Worm (Caenorhabditis elegans) whole organism, early embryonic: ENCODE measurements around the gene Y17G7B.23.

Source experiments
- B0310.2 ChIP-seq: sonication (generic microtip); optimal IDR thresholded peaks from 2 replicates; lab custom pipeline; 2016; ENCODE audit warnings: mild to moderate bottlenecking, missing genetic modification characterization, missing compliant biosample characterization
- F13C5.2 ChIP-seq: sonication (generic microtip); optimal IDR thresholded peaks from 2 replicates; lab custom pipeline; 2017; ENCODE audit warnings: mild to moderate bottlenecking, missing genetic modification characterization, inconsistent platforms, missing compliant biosample characterization
- aly-1 ChIP-seq: sonication (generic microtip); optimal IDR thresholded peaks from 2 replicates; lab custom pipeline; 2016; ENCODE audit warnings: missing genetic modification characterization, missing compliant biosample characterization
- ama-1 ChIP-seq: fragments of 150-350 bp; optimal IDR thresholded peaks from 2 replicates; lab custom pipeline; 2014
- ceh-36 ChIP-seq: sonication (generic microtip); optimal IDR thresholded peaks from 2 replicates; lab custom pipeline; 2016; ENCODE audit warnings: missing genetic modification characterization, inconsistent platforms, missing compliant biosample characterization
- ets-7 ChIP-seq: sonication (generic microtip); optimal IDR thresholded peaks from 2 replicates; lab custom pipeline; 2016; ENCODE audit warnings: missing genotype, missing genetic modification characterization, missing compliant biosample characterization
- flt-1 ChIP-seq: fragments of 200-800 bp; sonication (Bioruptor generic); IDR thresholded peaks from 2 replicates; pipeline ENCODE4 v1.3.6; 2022; ENCODE audit warnings: missing genetic modification characterization, missing compliant biosample characterization
- hmbx-1 ChIP-seq: sonication (generic microtip); optimal IDR thresholded peaks from 2 replicates; lab custom pipeline; 2016; ENCODE audit warnings: mild to moderate bottlenecking, missing genetic modification characterization, missing compliant biosample characterization
- pes-1 ChIP-seq: fragments of 200-800 bp; sonication (Bioruptor generic); IDR thresholded peaks from 2 replicates; pipeline ENCODE4 v1.3.6; 2022; ENCODE audit warnings: missing genetic modification reagents, missing genetic modification characterization, missing compliant biosample characterization
- scrt-1 ChIP-seq: fragments of 200-800 bp; sonication (Bioruptor generic); IDR thresholded peaks from 2 replicates; pipeline ENCODE4 v1.3.6; 2022; ENCODE audit warnings: missing genetic modification characterization, missing compliant biosample characterization
- sea-1 ChIP-seq: fragments of 200-800 bp; sonication (Bioruptor generic); conservative IDR thresholded peaks from 2 replicates; pipeline ENCODE4 v1.3.6; 2022; ENCODE audit warnings: missing genetic modification characterization, missing compliant biosample characterization

DNA sequence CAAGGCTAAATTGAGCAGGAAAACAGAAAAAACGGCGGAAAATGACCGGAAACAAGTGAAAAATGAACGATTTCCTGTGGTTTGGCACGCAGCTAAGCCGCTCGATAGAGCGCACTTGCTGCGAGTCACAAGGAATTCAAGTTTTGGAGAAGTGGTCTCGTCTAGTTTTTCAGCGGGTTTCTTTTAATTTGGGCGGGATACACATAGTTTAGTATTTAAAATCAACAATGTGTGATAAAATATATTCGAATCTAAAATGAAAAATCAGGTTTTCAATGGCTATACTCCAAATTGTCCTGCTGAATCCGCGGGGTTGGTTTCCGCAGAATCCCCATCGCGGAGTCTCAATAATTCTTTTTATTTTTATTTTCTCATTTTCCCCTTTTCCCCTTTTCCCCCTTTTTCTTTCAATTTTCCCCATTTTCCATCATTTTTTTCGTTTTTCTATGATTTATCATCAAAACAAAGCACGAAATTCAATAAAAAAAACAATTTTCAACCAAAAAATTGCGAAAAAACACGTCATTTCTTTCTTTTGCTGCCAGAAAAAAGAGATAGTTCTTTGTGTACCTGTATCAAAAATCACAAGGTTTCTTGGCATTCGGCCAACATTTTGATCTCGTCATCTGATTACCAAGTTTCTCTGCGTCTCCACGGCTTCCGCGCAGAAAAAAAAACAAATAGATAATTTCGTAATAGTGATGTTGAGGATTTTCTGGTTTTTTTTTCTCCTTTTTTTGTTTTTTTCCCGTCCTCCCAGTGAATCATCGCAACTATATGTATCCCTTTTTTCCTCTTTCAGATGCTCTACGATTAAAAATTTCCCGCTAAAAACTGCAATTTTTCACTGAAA lies 43.3 kb downstream of the Y17G7B.23 start, which contains the start of gene ippk-1:
- TF ChIP-seq ama-1 (lab: Kevin White, UChicago) = no peak
- peak; percentile 71 for TF ChIP-seq F13C5.2 (tag; lab: Kevin White, UChicago)
- no peak for TF ChIP-seq scrt-1 (GFP tag; lab: Robert Waterston, UW)
- peak; percentile 73 for TF ChIP-seq ets-7
- no peak for TF ChIP-seq hmbx-1
- no peak for TF ChIP-seq aly-1
- TF ChIP-seq pes-1 (GFP tag; lab: Robert Waterston, UW) = peak; percentile 79
- TF ChIP-seq flt-1 (GFP tag; lab: Robert Waterston, UW) = no peak; the same call in 1 of the 2 replicates
- TF ChIP-seq ceh-36 (tag; lab: Kevin White, UChicago) = no peak
- TF ChIP-seq B0310.2 = peak; percentile 68
- peak; percentile 74; the same call in 1 of the 2 replicates for TF ChIP-seq sea-1
